Worm (Caenorhabditis elegans) whole organism, L2 larva: ENCODE measurements around the gene srd-44.

Experiments used
- C34F6.9 ChIP-seq: fragments of 150-350 bp; optimal IDR thresholded peaks from 2 replicates; lab custom pipeline; 2014; ENCODE audit warnings: missing biosample characterization, missing genetic modification characterization
- F13H6.1 ChIP-seq: sonication (generic microtip); optimal IDR thresholded peaks from 2 replicates; lab custom pipeline; 2016; ENCODE audit warnings: missing genetic modification characterization, missing compliant biosample characterization
- R02D3.7 ChIP-seq: fragments of 150-350 bp; optimal IDR thresholded peaks from 2 replicates; lab custom pipeline; 2014; ENCODE audit warnings: missing biosample characterization, missing genetic modification characterization
- Y55F3AM.14 ChIP-seq: fragments of 200-800 bp; sonication (Bioruptor generic); optimal IDR thresholded peaks from 2 replicates; lab custom pipeline; 2018; ENCODE audit warnings: mild to moderate bottlenecking, missing genetic modification characterization, missing compliant biosample characterization
- ZK546.5 ChIP-seq: sonication (generic microtip); optimal IDR thresholded peaks from 2 replicates; lab custom pipeline; 2017; ENCODE audit warnings: missing biosample characterization, missing genetic modification characterization
- alr-1 ChIP-seq: fragments of 150-350 bp; optimal IDR thresholded peaks from 2 replicates; lab custom pipeline; 2014; ENCODE audit warnings: missing biosample characterization, missing genetic modification characterization
- aly-2 ChIP-seq: fragments of 150-350 bp; optimal IDR thresholded peaks from 2 replicates; lab custom pipeline; 2014; ENCODE audit warnings: missing biosample characterization, missing genetic modification characterization
- ama-1 ChIP-seq: fragments of 150-350 bp; optimal IDR thresholded peaks from 2 replicates; lab custom pipeline; 2018; ENCODE audit warnings: inconsistent platforms
- blmp-1 ChIP-seq: sonication (generic microtip); optimal IDR thresholded peaks from 2 replicates; lab custom pipeline; 2017; ENCODE audit warnings: missing genetic modification characterization, mild to moderate bottlenecking, missing compliant biosample characterization, antibody characterized with exemption, moderate library complexity; ENCODE audit not compliant: insufficient read depth
- ceh-16 ChIP-seq: fragments of 150-350 bp; optimal IDR thresholded peaks from 2 replicates; lab custom pipeline; 2014; ENCODE audit warnings: missing biosample characterization, missing genetic modification characterization
- ceh-82 ChIP-seq: fragments of 150-350 bp; optimal IDR thresholded peaks from 2 replicates; lab custom pipeline; 2014; ENCODE audit warnings: missing biosample characterization, missing genetic modification characterization
- crh-2 ChIP-seq: sonication (generic microtip); optimal IDR thresholded peaks from 2 replicates; lab custom pipeline; 2017; ENCODE audit warnings: missing biosample characterization, missing genetic modification characterization
- dmd-4 ChIP-seq: sonication (generic microtip); optimal IDR thresholded peaks from 2 replicates; lab custom pipeline; 2017; ENCODE audit warnings: missing biosample characterization, missing genetic modification characterization
- egl-27 ChIP-seq: sonication (generic microtip); optimal IDR thresholded peaks from 3 replicates; lab custom pipeline; 2017; ENCODE audit warnings: missing biosample characterization, missing genetic modification reagents, missing genetic modification characterization
- elt-1 ChIP-seq: fragments of 150-350 bp; optimal IDR thresholded peaks from 2 replicates; lab custom pipeline; 2014; ENCODE audit warnings: missing biosample characterization, missing genetic modification characterization
- elt-3 ChIP-seq: sonication (generic microtip); optimal IDR thresholded peaks from 2 replicates; lab custom pipeline; 2017; ENCODE audit warnings: missing biosample characterization, missing genetic modification characterization
- fos-1 ChIP-seq: fragments of 150-350 bp; optimal IDR thresholded peaks from 2 replicates; lab custom pipeline; 2014; ENCODE audit warnings: missing biosample characterization, missing genetic modification characterization
- gmeb-1 ChIP-seq: fragments of 150-350 bp; optimal IDR thresholded peaks from 2 replicates; lab custom pipeline; 2014; ENCODE audit warnings: missing biosample characterization, missing genetic modification characterization
- lin-11 ChIP-seq: fragments of 150-350 bp; sonication (generic microtip); optimal IDR thresholded peaks from 2 replicates; lab custom pipeline; 2014; ENCODE audit warnings: missing biosample characterization, missing genetic modification characterization, inconsistent platforms, mixed read lengths
- lin-13 ChIP-seq: fragments of 150-350 bp; optimal IDR thresholded peaks from 2 replicates; lab custom pipeline; 2014; ENCODE audit warnings: missing biosample characterization, missing genetic modification reagents, missing genetic modification characterization
- lin-39 ChIP-seq: fragments of 150-350 bp; optimal IDR thresholded peaks from 2 replicates; lab custom pipeline; 2014; ENCODE audit warnings: missing biosample characterization, missing genetic modification reagents, missing genetic modification characterization
- lsy-2 ChIP-seq, 2 experiments: fragments of 150-350 bp in 1 of 2; sonication (generic microtip) in 1 of 2; optimal IDR thresholded peaks; 2 replicates each; lab custom pipeline; 2014 to 2017; ENCODE audit warnings: missing biosample characterization in 2 of 2, missing genetic modification characterization in 2 of 2
- mab-5 ChIP-seq: fragments of 150-350 bp; optimal IDR thresholded peaks from 2 replicates; lab custom pipeline; 2014; ENCODE audit warnings: missing biosample characterization, missing genetic modification characterization
- mbf-1 ChIP-seq: sonication (generic microtip); optimal IDR thresholded peaks from 2 replicates; lab custom pipeline; 2017; ENCODE audit warnings: missing biosample characterization, missing genetic modification characterization
- mdl-1 ChIP-seq, 2 experiments: fragments of 150-350 bp in 1 of 2; sonication (generic microtip) in 1 of 2; optimal IDR thresholded peaks; 2 replicates each; lab custom pipeline; 2017; ENCODE audit warnings: missing biosample characterization in 2 of 2, missing genetic modification characterization in 2 of 2
- nhr-10 ChIP-seq: sonication (generic microtip); optimal IDR thresholded peaks from 2 replicates; lab custom pipeline; 2017; ENCODE audit warnings: missing biosample characterization, missing genetic modification characterization
- nhr-11 ChIP-seq: fragments of 150-350 bp; optimal IDR thresholded peaks from 2 replicates; lab custom pipeline; 2014; ENCODE audit warnings: missing biosample characterization, missing genetic modification characterization
- nhr-12 ChIP-seq: fragments of 150-350 bp; optimal IDR thresholded peaks from 2 replicates; lab custom pipeline; 2014; ENCODE audit warnings: missing biosample characterization, missing genetic modification characterization
- nhr-129 ChIP-seq: fragments of 150-350 bp; optimal IDR thresholded peaks from 2 replicates; lab custom pipeline; 2014; ENCODE audit warnings: missing biosample characterization, missing genetic modification characterization
- nhr-21 ChIP-seq: fragments of 150-350 bp; optimal IDR thresholded peaks from 2 replicates; lab custom pipeline; 2014; ENCODE audit warnings: missing biosample characterization, missing genetic modification characterization
- nhr-23 ChIP-seq: fragments of 150-350 bp; optimal IDR thresholded peaks from 2 replicates; lab custom pipeline; 2014; ENCODE audit warnings: missing biosample characterization, missing genetic modification reagents, missing genetic modification characterization
- nhr-237 ChIP-seq: fragments of 150-350 bp; optimal IDR thresholded peaks from 2 replicates; lab custom pipeline; 2014; ENCODE audit warnings: missing biosample characterization, missing genetic modification characterization
- nhr-25 ChIP-seq: fragments of 150-350 bp; sonication (generic microtip); optimal IDR thresholded peaks from 3 replicates; lab custom pipeline; 2014; ENCODE audit warnings: missing biosample characterization, missing genetic modification characterization
- nhr-6 ChIP-seq: fragments of 150-350 bp; optimal IDR thresholded peaks from 2 replicates; lab custom pipeline; 2014; ENCODE audit warnings: missing biosample characterization, missing genetic modification characterization
- nhr-77 ChIP-seq: fragments of 150-350 bp; optimal IDR thresholded peaks from 2 replicates; lab custom pipeline; 2014; ENCODE audit warnings: missing biosample characterization, missing genetic modification characterization
- peb-1 ChIP-seq: fragments of 150-350 bp; optimal IDR thresholded peaks from 2 replicates; lab custom pipeline; 2014; ENCODE audit warnings: missing biosample characterization, missing genetic modification characterization
- sem-4 ChIP-seq: fragments of 150-350 bp; optimal IDR thresholded peaks from 2 replicates; lab custom pipeline; 2014; ENCODE audit warnings: missing biosample characterization, missing genetic modification reagents, missing genetic modification characterization
- skn-1 ChIP-seq: sonication (generic microtip); optimal IDR thresholded peaks from 2 replicates; lab custom pipeline; 2017; ENCODE audit warnings: missing biosample characterization, missing genetic modification characterization
- sma-3 ChIP-seq: sonication (generic microtip); optimal IDR thresholded peaks from 2 replicates; lab custom pipeline; 2016; ENCODE audit warnings: missing genetic modification reagents, missing genetic modification characterization, missing compliant biosample characterization
- sma-9 ChIP-seq, 2 experiments: fragments of 150-350 bp in 1 of 2; sonication (generic microtip) in 1 of 2; optimal IDR thresholded peaks; 2 replicates each; lab custom pipeline; 2014 to 2016; ENCODE audit warnings: missing genetic modification characterization in 2 of 2, mild to moderate bottlenecking in 1 of 2, missing biosample characterization in 1 of 2, missing compliant biosample characterization in 1 of 2, missing genetic modification reagents in 1 of 2, moderate library complexity in 1 of 2
- snpc-4 ChIP-seq: fragments of 150-350 bp; optimal IDR thresholded peaks from 2 replicates; lab custom pipeline; 2014; ENCODE audit warnings: missing biosample characterization, missing genetic modification characterization
- unc-39 ChIP-seq: fragments of 150-350 bp; optimal IDR thresholded peaks from 2 replicates; lab custom pipeline; 2014; ENCODE audit warnings: missing biosample characterization, missing genetic modification characterization
- unc-55 ChIP-seq: fragments of 150-350 bp; sonication (generic microtip); optimal IDR thresholded peaks from 3 replicates; lab custom pipeline; 2014; ENCODE audit warnings: missing biosample characterization, missing genetic modification reagents, missing genetic modification characterization
- unc-62 ChIP-seq: fragments of 150-350 bp; optimal IDR thresholded peaks from 2 replicates; lab custom pipeline; 2014; ENCODE audit warnings: missing biosample characterization, missing genetic modification reagents, missing genetic modification characterization
- zag-1 ChIP-seq: fragments of 150-350 bp; optimal IDR thresholded peaks from 2 replicates; lab custom pipeline; 2014; ENCODE audit warnings: missing biosample characterization, missing genetic modification characterization
- ztf-1 ChIP-seq: fragments of 200-800 bp; sonication (Bioruptor generic); conservative IDR thresholded peaks from 2 replicates; pipeline ENCODE4 v1.3.6; 2022; ENCODE audit warnings: missing genetic modification characterization, missing compliant biosample characterization
- ztf-11 ChIP-seq: sonication (generic microtip); optimal IDR thresholded peaks from 2 replicates; lab custom pipeline; 2017; ENCODE audit warnings: missing biosample characterization, missing genetic modification characterization
- ztf-4 ChIP-seq: fragments of 150-350 bp; optimal IDR thresholded peaks from 2 replicates; lab custom pipeline; 2014; ENCODE audit warnings: missing biosample characterization, missing genetic modification characterization

srd-44 gene

DNA sequence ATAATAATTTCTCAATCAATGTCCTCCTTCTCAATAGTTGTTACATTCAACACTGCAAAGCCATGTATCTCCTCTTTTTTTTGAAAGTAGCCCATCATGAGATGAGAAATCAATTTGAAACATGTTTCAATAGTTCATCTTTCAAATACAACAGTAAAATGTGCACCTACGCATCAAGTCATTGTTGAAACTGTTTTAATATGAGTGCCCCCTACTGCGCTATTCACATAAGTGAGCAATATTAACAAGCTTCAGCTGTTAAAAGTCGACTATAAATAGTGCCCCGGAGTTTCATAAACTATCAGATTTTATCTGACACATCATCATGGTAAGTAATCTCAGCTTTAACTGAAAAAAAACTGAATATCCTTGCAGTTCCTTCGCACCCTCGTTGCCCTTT is 22.2 kb downstream of the srd-44 start, which contains the start of the genes nspc-15 and F19H6.6:
Gene nspc-15 (plus strand): TSS at position 301 of the 400 bp plus-strand sequence.
Gene F19H6.6 (plus strand): TSS at position 384 of the 400 bp plus-strand sequence.
- TF ChIP-seq mab-5 (tag; lab: Kevin White, UChicago) (no peak), sma-3 (no peak), peb-1 (no peak), zag-1 (no peak), ztf-11 (tag; lab: Kevin White, UChicago) (no peak), ztf-4 (tag; lab: Kevin White, UChicago) (no peak), lin-13 (no peak), nhr-6 (tag; lab: Kevin White, UChicago) (no peak), dmd-4 (tag; lab: Kevin White, UChicago) (no peak)
- TF ChIP-seq, all 48 proteins: peak for 0

DNA sequence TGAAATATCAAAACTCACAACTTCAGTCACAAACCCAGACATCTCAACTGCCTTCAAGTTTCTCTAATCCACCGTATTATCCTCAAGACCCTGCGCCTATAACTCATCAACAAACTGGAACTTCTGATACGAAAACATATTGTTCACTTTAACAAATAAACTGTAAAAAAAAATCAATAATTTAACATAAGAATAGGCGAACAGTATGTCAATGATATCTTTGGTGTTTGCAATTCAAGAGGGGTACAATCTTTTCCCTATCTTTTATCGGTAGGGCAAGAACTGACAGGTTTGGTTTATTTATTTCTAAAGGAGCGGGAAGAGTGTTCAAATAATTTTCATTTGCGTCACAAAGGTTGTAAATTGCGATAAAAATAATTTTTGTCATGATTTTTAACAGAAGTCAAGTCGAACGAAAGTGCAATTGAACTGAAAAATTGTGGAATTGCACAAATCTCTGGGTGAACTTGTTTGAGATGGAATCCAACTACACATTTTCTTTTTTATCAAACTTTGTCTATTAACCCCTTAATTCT is 24.8 kb downstream of the srd-44 start:
- TF ChIP-seq mab-5 (tag; lab: Kevin White, UChicago) (peak; percentile 97), lin-13 (peak; percentile 98), elt-1 (tag; lab: Kevin White, UChicago) (no peak), F13H6.1 (tag; lab: Kevin White, UChicago) (peak; percentile 97), ama-1 (no peak), nhr-12 (tag; lab: Kevin White, UChicago) (peak; percentile 40), C34F6.9 (tag; lab: Kevin White, UChicago) (peak; percentile 99), unc-55 (peak; percentile 99), mbf-1 (tag; lab: Kevin White, UChicago) (peak; percentile 76), sem-4 (tag; lab: Kevin White, UChicago) (peak; percentile 98), snpc-4 (tag; lab: Kevin White, UChicago) (peak; percentile 87), alr-1 (tag; lab: Kevin White, UChicago) (no peak), unc-62 (GFP tag; lab: Kevin White, UChicago) (peak; percentile 87), nhr-237 (tag; lab: Kevin White, UChicago) (peak; percentile 96), lin-11 (peak; percentile 76), nhr-11 (tag; lab: Kevin White, UChicago) (peak; percentile 81), lsy-2 (tag; optimal IDR thresholded peaks at IDR 0.05; lab: Kevin White, UChicago) (peak; percentile 94 to 97), nhr-21 (peak; percentile 99), lin-39 (peak; percentile 84), dmd-4 (tag; lab: Kevin White, UChicago) (peak; percentile 83), Y55F3AM.14 (peak; percentile 78), nhr-10 (tag; lab: Kevin White, UChicago) (peak; percentile 97), zag-1 (peak; percentile 92), ZK546.5 (tag; lab: Kevin White, UChicago) (peak; percentile 63), R02D3.7 (tag; lab: Kevin White, UChicago) (peak; percentile 75), gmeb-1 (peak; percentile 95), mdl-1 (tag; optimal IDR thresholded peaks at IDR 0.05; lab: Kevin White, UChicago) (peak; percentile 69 to 91), ztf-11 (tag; lab: Kevin White, UChicago) (peak; percentile 73), ztf-1 (GFP tag; lab: Robert Waterston, UW) (peak; percentile 86; the same call in 1 of the 2 replicates), ceh-16 (peak; percentile 54), fos-1 (peak; percentile 99), nhr-23 (tag; lab: Kevin White, UChicago) (no peak), elt-3 (no peak), nhr-6 (tag; lab: Kevin White, UChicago) (peak; percentile 99), peb-1 (no peak), unc-39 (tag; lab: Kevin White, UChicago) (no peak), nhr-25 (tag; lab: Kevin White, UChicago) (peak; percentile 98), skn-1 (tag; lab: Kevin White, UChicago) (peak; percentile 99), ztf-4 (tag; lab: Kevin White, UChicago) (peak; percentile 97), nhr-77 (tag; lab: Kevin White, UChicago) (peak; percentile 99), nhr-129 (tag; lab: Kevin White, UChicago) (peak; percentile 99), ceh-82 (tag; lab: Kevin White, UChicago) (peak; percentile 89), egl-27 (tag; lab: Kevin White, UChicago) (peak; percentile 98), crh-2 (tag; lab: Kevin White, UChicago) (peak; percentile 99), blmp-1 (tag; lab: Kevin White, UChicago) (peak; percentile 91), sma-3 (peak; percentile 98), aly-2 (tag; lab: Kevin White, UChicago) (peak; percentile 90), sma-9 (GFP tag; optimal IDR thresholded peaks at IDR 0.05; lab: Kevin White, UChicago) (peak; percentile 98), sma-9 (tag; optimal IDR thresholded peaks at IDR 0.05; lab: Kevin White, UChicago) (no peak)
